Fruit fly (Drosophila melanogaster): ENCODE measurements around the gene Mybbp1A.
A peak's percentile ranks its signal among the peaks of the same experiment; 100 is the strongest.

- TF ChIP-seq EcR (GFP tag; optimal IDR thresholded peaks at IDR 0.05) (peak; percentile 91), D1 (tag; optimal IDR thresholded peaks at IDR 0.05) (no peak), Snoo (tag; optimal IDR thresholded peaks at IDR 0.05) (no peak), CG32121 (GFP tag; IDR thresholded peaks at IDR 0.05) (no peak), fd96Ca (GFP tag; IDR thresholded peaks at IDR 0.05) (peak; percentile 29; the same call in 1 of the 3 replicates), CG17806 (tag; optimal IDR thresholded peaks at IDR 0.05) (no peak), CG8159 (tag; optimal IDR thresholded peaks at IDR 0.05) (no peak)
Measured at dm6 chrX:619220-620101, 10.1 kb upstream of the Mybbp1A start.

All from whole organism, pupa.